Worm (Caenorhabditis elegans) whole organism, mixed stage, embryonic: ENCODE results near the gene twnk-1.

Source experiments
- M03D4.4 ChIP-seq: sonication (generic microtip); optimal IDR thresholded peaks from 2 replicates; lab custom pipeline; 2017; ENCODE audit warnings: mild to moderate bottlenecking, missing genetic modification characterization, missing compliant biosample characterization
- bed-3 ChIP-seq: fragments of 200-800 bp; sonication (Bioruptor generic); optimal IDR thresholded peaks from 3 replicates; lab custom pipeline; 2018; ENCODE audit warnings: mild to moderate bottlenecking, missing genetic modification characterization, moderate library complexity, missing compliant biosample characterization
- blmp-1 ChIP-seq: fragments of 150-350 bp; optimal IDR thresholded peaks from 2 replicates; lab custom pipeline; 2014; ENCODE audit warnings: missing biosample characterization, missing genetic modification characterization
- ceh-39 ChIP-seq: fragments of 150-350 bp; optimal IDR thresholded peaks from 2 replicates; lab custom pipeline; 2014; ENCODE audit warnings: missing biosample characterization, missing genetic modification characterization
- ceh-43 ChIP-seq: fragments of 200-800 bp; sonication (Bioruptor generic); optimal IDR thresholded peaks from 2 replicates; lab custom pipeline; 2018; ENCODE audit warnings: mild to moderate bottlenecking, missing genetic modification characterization, moderate library complexity, missing compliant biosample characterization
- ceh-83 ChIP-seq: fragments of 200-800 bp; sonication (Bioruptor generic); optimal IDR thresholded peaks from 2 replicates; lab custom pipeline; 2018; ENCODE audit warnings: mild to moderate bottlenecking, missing genetic modification characterization, missing compliant biosample characterization
- ces-1 ChIP-seq: fragments of 150-350 bp; optimal IDR thresholded peaks from 2 replicates; lab custom pipeline; 2014; ENCODE audit warnings: missing biosample characterization, missing genetic modification reagents, missing genetic modification characterization
- cnd-1 ChIP-seq: fragments of 200-800 bp; sonication (Bioruptor generic); optimal IDR thresholded peaks from 2 replicates; lab custom pipeline; 2018; ENCODE audit warnings: mild to moderate bottlenecking, missing genetic modification characterization, missing compliant biosample characterization
- drap-1 ChIP-seq: fragments of 200-800 bp; sonication (Bioruptor generic); optimal IDR thresholded peaks from 3 replicates; lab custom pipeline; 2018; ENCODE audit warnings: mild to moderate bottlenecking, missing genetic modification characterization, missing compliant biosample characterization
- elt-1 ChIP-seq: sonication (generic microtip); optimal IDR thresholded peaks from 2 replicates; lab custom pipeline; 2017; ENCODE audit warnings: missing genetic modification characterization, mild to moderate bottlenecking, missing compliant biosample characterization, antibody characterized with exemption, moderate library complexity, borderline replicate concordance; ENCODE audit not compliant: insufficient read depth
- elt-3 ChIP-seq: fragments of 150-350 bp; optimal IDR thresholded peaks from 2 replicates; lab custom pipeline; 2014; ENCODE audit warnings: missing biosample characterization, missing genetic modification characterization
- flh-1 ChIP-seq: fragments of 200-800 bp; sonication (Bioruptor generic); optimal IDR thresholded peaks from 2 replicates; lab custom pipeline; 2018; ENCODE audit warnings: mild to moderate bottlenecking, missing genetic modification characterization, moderate library complexity, missing compliant biosample characterization
- ham-2 ChIP-seq: fragments of 200-800 bp; sonication (Bioruptor generic); optimal IDR thresholded peaks from 2 replicates; lab custom pipeline; 2018; ENCODE audit warnings: mild to moderate bottlenecking, missing genetic modification characterization, missing compliant biosample characterization
- hlh-1 ChIP-seq: fragments of 150-350 bp; optimal IDR thresholded peaks from 2 replicates; lab custom pipeline; 2014; ENCODE audit warnings: missing biosample characterization, missing genetic modification reagents, missing genetic modification characterization
- lin-13 ChIP-seq: fragments of 150-350 bp; optimal IDR thresholded peaks from 2 replicates; lab custom pipeline; 2014; ENCODE audit warnings: missing biosample characterization, missing genetic modification characterization
- lin-32 ChIP-seq: fragments of 200-800 bp; sonication (Bioruptor generic); optimal IDR thresholded peaks from 2 replicates; lab custom pipeline; 2018; ENCODE audit warnings: mild to moderate bottlenecking, missing genetic modification characterization, missing compliant biosample characterization
- lsy-2 ChIP-seq: fragments of 150-350 bp; optimal IDR thresholded peaks from 2 replicates; lab custom pipeline; 2014; ENCODE audit warnings: missing biosample characterization, missing genetic modification characterization
- mab-5 ChIP-seq: fragments of 150-350 bp; optimal IDR thresholded peaks from 2 replicates; lab custom pipeline; 2014; ENCODE audit warnings: missing biosample characterization, missing genetic modification characterization
- mep-1 ChIP-seq: fragments of 150-350 bp; optimal IDR thresholded peaks from 2 replicates; lab custom pipeline; 2017; ENCODE audit warnings: missing biosample characterization, missing genetic modification reagents, missing genetic modification characterization, inconsistent platforms
- mls-2 ChIP-seq: sonication (generic microtip); optimal IDR thresholded peaks from 2 replicates; lab custom pipeline; 2016; ENCODE audit warnings: mild to moderate bottlenecking, missing genetic modification characterization, moderate library complexity, missing compliant biosample characterization
- nhr-12 ChIP-seq: fragments of 150-350 bp; optimal IDR thresholded peaks from 2 replicates; lab custom pipeline; 2014; ENCODE audit warnings: missing biosample characterization, missing genetic modification characterization
- nhr-2 ChIP-seq: fragments of 150-350 bp; optimal IDR thresholded peaks from 2 replicates; lab custom pipeline; 2014; ENCODE audit warnings: missing biosample characterization, missing genetic modification characterization
- nhr-237 ChIP-seq: fragments of 150-350 bp; optimal IDR thresholded peaks from 2 replicates; lab custom pipeline; 2014; ENCODE audit warnings: missing biosample characterization, missing genetic modification characterization
- nhr-28 ChIP-seq: fragments of 150-350 bp; optimal IDR thresholded peaks from 2 replicates; lab custom pipeline; 2014; ENCODE audit warnings: missing biosample characterization, missing genetic modification characterization
- nhr-76 ChIP-seq: sonication (generic microtip); optimal IDR thresholded peaks from 2 replicates; lab custom pipeline; 2017; ENCODE audit warnings: missing biosample characterization, missing genetic modification characterization
- pha-4 ChIP-seq: fragments of 150-350 bp; optimal IDR thresholded peaks from 2 replicates; lab custom pipeline; 2018; ENCODE audit warnings: missing biosample characterization, missing genetic modification reagents, missing genetic modification characterization
- sem-2 ChIP-seq: fragments of 200-800 bp; sonication (Bioruptor generic); optimal IDR thresholded peaks from 2 replicates; lab custom pipeline; 2018; ENCODE audit warnings: mild to moderate bottlenecking, missing genetic modification characterization, missing compliant biosample characterization
- snpc-4 ChIP-seq: fragments of 150-350 bp; optimal IDR thresholded peaks from 2 replicates; lab custom pipeline; 2014; ENCODE audit warnings: missing biosample characterization, missing genetic modification characterization
- sptf-1 ChIP-seq: sonication (generic microtip); optimal IDR thresholded peaks from 2 replicates; lab custom pipeline; 2017; ENCODE audit warnings: mild to moderate bottlenecking, missing genetic modification characterization, moderate library complexity, missing compliant biosample characterization
- tbx-8 ChIP-seq: fragments of 200-800 bp; sonication (Bioruptor generic); optimal IDR thresholded peaks from 2 replicates; lab custom pipeline; 2018; ENCODE audit warnings: mild to moderate bottlenecking, missing genetic modification characterization, moderate library complexity, missing compliant biosample characterization
- unc-120 ChIP-seq: sonication (generic microtip); optimal IDR thresholded peaks from 2 replicates; lab custom pipeline; 2017; ENCODE audit warnings: missing genetic modification characterization, missing compliant biosample characterization; ENCODE audit not compliant: poor library complexity, severe bottlenecking
- unc-39 ChIP-seq: fragments of 150-350 bp; optimal IDR thresholded peaks from 2 replicates; lab custom pipeline; 2014; ENCODE audit warnings: missing biosample characterization, missing genetic modification characterization
- unc-62 ChIP-seq: fragments of 150-350 bp; optimal IDR thresholded peaks from 2 replicates; lab custom pipeline; 2014; ENCODE audit warnings: missing biosample characterization, missing genetic modification reagents, missing genetic modification characterization
- zip-8 ChIP-seq: fragments of 150-350 bp; optimal IDR thresholded peaks from 2 replicates; lab custom pipeline; 2014; ENCODE audit warnings: missing biosample characterization, missing genetic modification characterization
- ztf-11 ChIP-seq: fragments of 150-350 bp; optimal IDR thresholded peaks from 2 replicates; lab custom pipeline; 2014; ENCODE audit warnings: missing biosample characterization, missing genetic modification characterization

twnk-1 gene

DNA sequence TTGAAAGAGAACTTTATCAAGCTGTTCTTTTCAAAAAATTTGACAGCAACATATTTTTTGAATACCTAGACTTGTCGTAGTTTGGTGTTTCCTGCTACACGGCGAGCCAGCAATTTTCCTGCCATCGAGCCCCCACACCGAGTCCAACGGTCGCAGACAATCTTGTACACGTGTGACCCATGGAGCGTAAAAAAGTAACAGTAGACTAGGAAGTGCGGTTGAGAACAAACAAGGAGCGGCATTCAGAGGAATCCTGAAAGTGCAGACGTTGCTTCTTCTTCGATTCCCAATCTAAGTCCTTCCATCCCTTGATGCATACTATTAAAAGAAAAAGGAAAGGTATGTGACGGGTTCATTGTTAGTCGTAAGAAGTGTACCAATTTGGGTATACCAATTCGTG lies at the start of gene twnk-1:
twnk-1 (plus strand) TSS at position 301 of the 400 bp plus-strand sequence.
- no peak for TF ChIP-seq lsy-2 (tag; lab: Kevin White, UChicago)

DNA sequence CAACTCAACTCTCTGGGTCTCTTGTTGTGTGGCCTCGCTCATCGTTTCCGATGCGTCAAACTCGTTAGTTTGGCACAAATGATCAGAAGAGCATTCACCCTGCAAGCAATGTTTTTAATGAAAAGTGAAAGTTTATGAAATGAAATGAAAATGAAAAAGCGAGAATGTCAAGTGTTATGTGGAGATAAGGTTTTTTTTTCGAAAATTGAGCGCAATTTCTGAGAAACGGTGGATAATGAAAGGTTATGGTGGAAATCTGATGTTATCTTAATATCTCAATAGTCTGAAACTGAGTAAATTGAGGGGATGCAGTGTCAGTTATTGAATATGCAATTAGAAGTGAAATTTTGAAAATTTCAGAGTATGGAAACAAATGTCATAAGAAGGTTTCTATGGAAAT lies 47.8 kb upstream of the twnk-1 start, which contains the start of gene gnrr-4:
gnrr-4 (minus strand) TSS at position 101 of the 400 bp plus-strand sequence.
- TF ChIP-seq mab-5 (tag; lab: Kevin White, UChicago) (no peak), lin-13 (no peak), elt-1 (tag; lab: Kevin White, UChicago) (no peak), lin-32 (GFP tag; lab: Kevin White, UChicago) (no peak), nhr-76 (no peak), ces-1 (GFP tag; lab: Kevin White, UChicago) (no peak), pha-4 (tag; lab: Kevin White, UChicago) (no peak), ztf-11 (tag; lab: Kevin White, UChicago) (no peak), unc-39 (no peak), drap-1 (no peak), zip-8 (tag; lab: Kevin White, UChicago) (no peak), ceh-39 (no peak)

DNA sequence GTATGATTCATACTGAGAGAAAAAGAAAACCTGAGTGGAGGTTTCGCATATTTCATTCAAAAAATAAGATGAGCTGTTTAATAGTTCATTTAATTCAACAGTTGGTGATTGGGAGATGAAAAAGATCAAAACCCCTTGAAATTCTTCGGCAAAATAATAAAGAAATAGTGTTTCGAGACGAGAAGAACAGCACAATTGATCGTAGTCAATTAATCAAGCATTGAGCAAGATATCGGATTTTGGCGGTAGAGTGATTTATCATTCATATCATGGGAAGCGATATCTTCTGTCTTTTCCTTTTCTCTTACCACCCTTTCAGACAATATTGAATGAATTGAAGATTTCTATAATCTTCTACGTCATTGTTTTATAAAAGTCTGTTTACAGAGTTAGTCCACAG lies 44.4 kb upstream of the twnk-1 start:
- TF ChIP-seq ham-2 (GFP tag; lab: Kevin White, UChicago) (no peak), unc-62 (GFP tag; lab: Kevin White, UChicago) (peak; percentile 26), drap-1 (no peak)

DNA sequence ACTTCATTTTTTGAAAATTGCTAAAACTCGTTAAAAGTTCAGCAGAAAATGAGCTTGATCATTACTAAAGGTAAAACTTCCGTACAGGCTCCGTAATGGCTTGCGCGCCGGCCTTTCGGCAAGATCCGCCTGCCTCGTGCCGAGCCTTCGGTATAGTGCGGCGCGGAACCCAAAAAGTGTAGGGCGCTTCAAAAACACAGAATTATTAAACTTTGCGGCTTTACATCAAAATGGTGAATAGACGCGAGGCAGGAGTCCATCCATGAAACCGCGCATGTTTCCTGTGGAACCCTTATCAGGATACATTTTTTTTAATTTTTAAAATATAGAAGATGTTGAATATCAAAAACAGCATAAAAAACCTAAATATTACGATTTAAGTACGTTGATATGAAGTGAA lies 37.9 kb upstream of the twnk-1 start:
- TF ChIP-seq drap-1 (no peak), elt-1 (tag; lab: Kevin White, UChicago) (no peak), sem-2 (GFP tag; lab: Kevin White, UChicago) (no peak), nhr-76 (no peak), mls-2 (tag; lab: Kevin White, UChicago) (no peak), ceh-43 (GFP tag; lab: Kevin White, UChicago) (no peak), unc-39 (no peak), ces-1 (GFP tag; lab: Kevin White, UChicago) (no peak), tbx-8 (GFP tag; lab: Kevin White, UChicago) (no peak), bed-3 (GFP tag; lab: Kevin White, UChicago) (no peak), unc-120 (no peak), lin-32 (GFP tag; lab: Kevin White, UChicago) (no peak), blmp-1 (tag; lab: Kevin White, UChicago) (no peak), elt-3 (tag; lab: Kevin White, UChicago) (no peak), ztf-11 (tag; lab: Kevin White, UChicago) (no peak), nhr-237 (tag; lab: Kevin White, UChicago) (no peak)

DNA sequence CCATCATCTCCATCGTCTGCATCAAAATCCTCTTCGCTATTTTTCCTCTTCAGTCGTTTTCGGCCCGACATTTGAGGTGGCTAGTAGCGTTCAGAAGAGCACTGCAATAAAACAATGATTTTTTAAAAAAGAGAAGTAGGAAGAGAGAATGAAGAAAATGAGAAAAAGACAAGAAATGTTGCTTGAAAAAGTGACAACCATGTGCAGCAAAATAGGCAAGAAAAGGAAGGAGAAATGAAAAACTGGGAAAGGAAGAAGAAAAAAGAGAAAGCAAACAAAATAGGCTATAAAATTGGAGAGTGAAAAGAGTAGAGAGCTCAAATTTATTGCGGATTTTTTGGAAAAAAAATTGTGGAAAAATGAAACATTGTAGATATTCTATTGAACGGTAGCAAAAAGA lies 27.7 kb upstream of the twnk-1 start, which contains the start of gene tag-294:
tag-294 (minus strand) TSS at position 101 of the 400 bp plus-strand sequence.
- peak; percentile 21 for TF ChIP-seq ces-1 (GFP tag; lab: Kevin White, UChicago)
- TF ChIP-seq sem-2 (GFP tag; lab: Kevin White, UChicago), result no peak

DNA sequence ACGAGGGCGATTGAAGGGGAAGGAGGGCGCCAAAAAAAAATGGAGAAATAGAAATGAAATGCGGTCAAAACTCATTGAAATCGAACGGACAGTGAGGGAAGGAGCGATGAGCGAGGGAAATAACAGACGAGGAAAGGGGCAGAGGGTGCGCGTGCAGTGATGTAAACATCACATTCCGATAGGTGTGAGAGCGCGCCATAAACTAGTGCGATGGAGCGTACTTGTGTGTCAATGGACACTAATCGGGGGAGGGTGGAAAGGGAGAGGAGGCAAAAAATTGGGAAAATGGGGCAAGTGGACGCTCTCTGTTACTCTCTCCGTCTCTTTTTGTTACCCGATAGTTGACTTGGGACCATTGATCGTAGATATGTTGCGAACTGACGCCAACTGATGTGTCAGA lies 27.1 kb upstream of the twnk-1 start:
- TF ChIP-seq nhr-76, result no peak
- TF ChIP-seq bed-3 (GFP tag; lab: Kevin White, UChicago), result no peak
- peak; percentile 69 for TF ChIP-seq lin-13
- no peak for TF ChIP-seq nhr-237 (tag; lab: Kevin White, UChicago)
- TF ChIP-seq nhr-12 (tag; lab: Kevin White, UChicago), result no peak
- peak; percentile 13 for TF ChIP-seq M03D4.4
- TF ChIP-seq elt-1 (tag; lab: Kevin White, UChicago), result no peak
- no peak for TF ChIP-seq zip-8 (tag; lab: Kevin White, UChicago)
- no peak for TF ChIP-seq sem-2 (GFP tag; lab: Kevin White, UChicago)
- no peak for TF ChIP-seq ceh-83 (GFP tag; lab: Kevin White, UChicago)
- TF ChIP-seq cnd-1, result peak; percentile 33
- TF ChIP-seq lin-32 (GFP tag; lab: Kevin White, UChicago), result no peak
- TF ChIP-seq lsy-2 (tag; lab: Kevin White, UChicago), result no peak
- no peak for TF ChIP-seq mab-5 (tag; lab: Kevin White, UChicago)
- no peak for TF ChIP-seq nhr-2 (tag; lab: Kevin White, UChicago)
- peak; percentile 18 for TF ChIP-seq mep-1 (tag; lab: Kevin White, UChicago)
- no peak for TF ChIP-seq nhr-28
- TF ChIP-seq ham-2 (GFP tag; lab: Kevin White, UChicago), result no peak
- peak; percentile 44 for TF ChIP-seq unc-120
- TF ChIP-seq pha-4 (tag; lab: Kevin White, UChicago), result peak; percentile 97
- peak; percentile 37 for TF ChIP-seq mls-2 (tag; lab: Kevin White, UChicago)
- no peak for TF ChIP-seq unc-39
- peak; percentile 61 for TF ChIP-seq sptf-1 (tag; lab: Kevin White, UChicago)
- TF ChIP-seq drap-1, result peak; percentile 62
- peak; percentile 51 for TF ChIP-seq unc-62 (GFP tag; lab: Kevin White, UChicago)
- no peak for TF ChIP-seq snpc-4 (tag; lab: Kevin White, UChicago)
- TF ChIP-seq ces-1 (GFP tag; lab: Kevin White, UChicago), result no peak
- peak; percentile 74 for TF ChIP-seq hlh-1 (tag; lab: Kevin White, UChicago)
- TF ChIP-seq ztf-11 (tag; lab: Kevin White, UChicago), result no peak
- no peak for TF ChIP-seq flh-1 (GFP tag; lab: Kevin White, UChicago)
